Fruit fly (Drosophila melanogaster): ENCODE data around the gene Tusp.

DNA sequence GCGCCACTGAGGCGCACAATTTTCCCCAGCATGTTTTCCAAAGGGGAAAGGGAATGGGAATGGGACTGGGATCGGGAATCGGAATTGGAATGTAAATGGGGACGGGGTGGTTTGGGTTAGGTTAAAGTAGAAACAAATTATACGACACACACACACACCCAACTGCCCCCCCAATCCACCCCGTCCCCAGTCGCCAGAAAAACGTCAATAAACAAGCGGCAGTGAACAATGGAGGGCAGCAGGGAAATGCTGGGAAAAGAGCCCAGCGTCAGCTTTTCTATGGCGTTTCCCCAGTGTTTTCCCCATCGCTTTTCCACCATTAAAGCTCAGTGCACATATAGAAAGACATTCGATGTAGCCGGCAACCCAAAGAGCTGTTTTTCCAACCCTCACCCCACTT is 2.9 kb downstream of the Tusp start:
- TF ChIP-seq fd96Ca (GFP tag; IDR thresholded peaks at IDR 0.05) (no peak), Pif1B (GFP tag; optimal IDR thresholded peaks at IDR 0.05) (no peak), EcR (GFP tag; optimal IDR thresholded peaks at IDR 0.05) (no peak), CG32121 (GFP tag; IDR thresholded peaks at IDR 0.05) (no peak), CG34367 (tag; optimal IDR thresholded peaks at IDR 0.05) (no peak), CG4496 (GFP tag; IDR thresholded peaks at IDR 0.05) (no peak), rn (GFP tag; IDR thresholded peaks at IDR 0.05) (no peak), CG14655 (GFP tag; optimal IDR thresholded peaks at IDR 0.05) (no peak), CG8301 (tag; optimal IDR thresholded peaks at IDR 0.05) (no peak), CG15710 (tag; optimal IDR thresholded peaks at IDR 0.05) (no peak)
